Fruit fly (Drosophila melanogaster): ENCODE data around the gene CG10413.

DNA sequence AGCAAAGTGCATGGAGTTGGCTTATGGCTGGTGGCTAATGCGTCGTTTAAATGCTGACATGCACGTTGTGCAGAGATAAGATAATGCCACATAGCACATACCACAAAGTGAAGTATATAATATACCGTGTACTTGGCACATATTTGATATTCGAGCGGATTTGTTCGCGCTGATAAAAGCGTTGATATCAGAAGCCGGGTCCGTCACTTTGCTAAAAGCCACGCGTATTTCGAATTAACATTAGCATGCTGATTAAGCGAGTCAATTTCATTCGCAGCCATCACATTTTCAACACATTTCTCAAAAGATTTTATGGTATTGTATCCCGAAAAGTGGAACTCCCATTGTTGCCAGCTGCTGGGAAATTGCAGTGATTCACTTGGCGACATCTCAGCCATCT lies 36.3 kb downstream of the CG10413 start:
- TF ChIP-seq CG8478 (optimal IDR thresholded peaks at IDR 0.05) (no peak), psq (optimal IDR thresholded peaks at IDR 0.05) (no peak)
